Worm (Caenorhabditis elegans) whole organism, dauer: ENCODE results near the gene B0495.5.

Experiments
- unc-62 ChIP-seq: sonication (generic microtip); optimal IDR thresholded peaks from 2 replicates; lab custom pipeline; 2017; ENCODE audit warnings: missing biosample characterization, missing genetic modification reagents, missing genetic modification characterization

B0495.5 gene

DNA sequence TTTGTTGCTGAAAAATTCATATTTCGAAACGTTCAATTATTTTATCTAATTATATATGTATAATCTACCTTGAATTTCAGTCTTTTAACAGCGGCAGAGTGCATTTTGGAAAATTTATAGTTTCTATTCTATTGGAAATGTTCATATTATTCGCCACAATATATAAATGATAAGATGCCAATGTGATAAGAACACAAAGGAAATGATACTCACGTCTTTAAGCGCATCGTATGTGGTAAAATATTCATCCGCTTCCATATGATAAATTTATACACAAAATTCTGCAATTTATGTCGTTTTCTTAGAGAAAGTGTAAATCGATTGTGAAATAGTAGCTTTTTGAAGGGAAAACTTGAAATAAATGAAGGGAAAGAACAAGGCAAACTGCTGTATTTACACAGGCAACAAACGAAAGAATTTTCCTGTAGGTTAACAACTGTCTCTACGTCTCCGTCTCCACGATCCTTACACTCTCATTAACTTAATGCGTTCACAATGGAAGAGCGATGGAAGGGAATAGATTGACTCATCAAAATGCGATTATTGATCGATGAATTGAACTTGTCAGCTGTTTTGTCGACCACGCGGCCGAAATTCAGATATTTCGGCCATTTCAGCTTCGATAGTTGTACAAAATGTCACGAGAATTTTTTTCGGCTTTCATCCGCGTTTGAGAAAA lies 36.2 kb downstream of the B0495.5 start, which contains the start of gene alfa-1:
alfa-1 (minus strand) TSS at position 515 of the 679 bp plus-strand sequence.
- no peak for TF ChIP-seq unc-62 (GFP tag; lab: Kevin White, UChicago)

DNA sequence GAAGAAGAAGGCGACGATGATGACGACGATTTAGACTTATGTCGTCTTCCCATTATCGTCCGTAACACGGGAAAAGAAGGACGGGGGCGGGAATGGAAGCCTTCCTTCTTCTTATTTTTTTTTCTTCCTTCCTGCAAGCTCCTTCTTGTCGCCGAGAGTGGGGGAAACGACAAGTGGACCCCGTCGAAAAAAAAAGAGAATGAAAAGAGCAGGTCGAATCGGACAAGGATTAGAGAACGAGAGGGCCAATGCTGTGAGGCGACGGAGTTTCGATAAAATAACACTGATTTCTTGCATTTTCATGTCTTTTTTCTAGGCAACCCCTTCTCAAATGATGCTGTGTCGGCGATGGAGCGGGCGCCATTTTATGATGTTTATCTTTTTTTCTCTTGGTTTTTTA lies 47.1 kb downstream of the B0495.5 start, which contains the start of gene pde-4:
pde-4 (minus strand) TSS at position 76 of the 400 bp plus-strand sequence.
- TF ChIP-seq unc-62 (GFP tag; lab: Kevin White, UChicago): no peak
